Worm (Caenorhabditis elegans): ENCODE measurements around the gene pqn-37.

ce11 chrX:3270806-3271205, 20.5 kb upstream of the pqn-37 start, which contains the start of gene sul-1:
- TF ChIP-seq fos-1 (tag; optimal IDR thresholded peaks at IDR 0.05): no peak
- TF ChIP-seq nhr-77 (tag; optimal IDR thresholded peaks at IDR 0.05): no peak
- no peak for TF ChIP-seq nfya-1 (tag; optimal IDR thresholded peaks at IDR 0.05; ENCODE audit: insufficient read depth)
- TF ChIP-seq elt-2 (tag; optimal IDR thresholded peaks at IDR 0.05): no peak
- TF ChIP-seq nhr-28 (tag; optimal IDR thresholded peaks at IDR 0.05): no peak
- TF ChIP-seq nhr-43 (tag; optimal IDR thresholded peaks at IDR 0.05; ENCODE audit: poor library complexity, severe bottlenecking): no peak
- no peak for TF ChIP-seq ceh-9 (tag; optimal IDR thresholded peaks at IDR 0.05)
- TF ChIP-seq ceh-82 (tag; optimal IDR thresholded peaks at IDR 0.05): no peak
- no peak for TF ChIP-seq pha-4 (tag; optimal IDR thresholded peaks at IDR 0.05)
- no peak for TF ChIP-seq ceh-16 (tag; optimal IDR thresholded peaks at IDR 0.05)
- no peak for TF ChIP-seq lsy-12 (tag; optimal IDR thresholded peaks at IDR 0.05)
- no peak for TF ChIP-seq unc-39 (tag; optimal IDR thresholded peaks at IDR 0.05)
- TF ChIP-seq nhr-12 (tag; optimal IDR thresholded peaks at IDR 0.05): no peak

All from whole organism, L3 larva.